Worm (Caenorhabditis elegans) whole organism, midembryonic: ENCODE data around the gene K09D9.14.

Source experiments
- T22C8.4 ChIP-seq: fragments of 200-800 bp; sonication (Bioruptor generic); IDR thresholded peaks from 2 replicates; pipeline ENCODE4 v1.3.6; 2022; ENCODE audit warnings: missing genetic modification characterization, missing compliant biosample characterization
- cog-1 ChIP-seq: sonication (generic microtip); optimal IDR thresholded peaks from 2 replicates; lab custom pipeline; 2016; ENCODE audit warnings: missing genetic modification characterization, missing compliant biosample characterization
- flt-1 ChIP-seq: fragments of 200-800 bp; sonication (Bioruptor generic); IDR thresholded peaks from 2 replicates; pipeline ENCODE4 v1.3.6; 2022; ENCODE audit warnings: missing genetic modification characterization, missing compliant biosample characterization
- klf-2 ChIP-seq: fragments of 200-800 bp; sonication (Bioruptor generic); conservative IDR thresholded peaks from 2 replicates; pipeline ENCODE4 v1.3.6; 2022; ENCODE audit warnings: missing genetic modification reagents, missing genetic modification characterization, missing compliant biosample characterization
- med-1 ChIP-seq: sonication (generic microtip); optimal IDR thresholded peaks from 2 replicates; lab custom pipeline; 2017; ENCODE audit warnings: missing genetic modification characterization, mild to moderate bottlenecking, missing compliant biosample characterization, antibody characterized with exemption, missing genetic modification reagents; ENCODE audit not compliant: insufficient read depth
- ref-1 ChIP-seq: fragments of 200-800 bp; sonication (Bioruptor generic); conservative IDR thresholded peaks from 2 replicates; pipeline ENCODE4 v1.3.6; 2022; ENCODE audit warnings: missing genetic modification reagents, missing genetic modification characterization, missing compliant biosample characterization
- tab-1 ChIP-seq: fragments of 200-800 bp; sonication (Bioruptor generic); IDR thresholded peaks from 2 replicates; pipeline ENCODE4 v1.3.6; 2022; ENCODE audit warnings: missing genetic modification characterization, missing compliant biosample characterization
- ztf-23 ChIP-seq: fragments of 200-800 bp; sonication (Bioruptor generic); IDR thresholded peaks from 2 replicates; pipeline ENCODE4 v1.3.6; 2022; ENCODE audit warnings: missing genetic modification reagents, missing genetic modification characterization, missing compliant biosample characterization
- ztf-29 ChIP-seq: fragments of 200-800 bp; sonication (Bioruptor generic); IDR thresholded peaks from 2 replicates; pipeline ENCODE4 v1.3.6; 2022; ENCODE audit warnings: missing genetic modification reagents, missing genetic modification characterization, missing compliant biosample characterization

The K09D9.14 gene

ce11 chrV:4010170-4010569, 11.5 kb downstream of the K09D9.14 start, which contains the start of gene srh-4:
Gene srh-4, plus strand, starts transcription at chrV:4010470.
- no peak for TF ChIP-seq ztf-23 (GFP tag; lab: Robert Waterston, UW)
- TF ChIP-seq ztf-29 (GFP tag; lab: Robert Waterston, UW), result no peak
- TF ChIP-seq flt-1 (GFP tag; lab: Robert Waterston, UW), result no peak
- no peak for TF ChIP-seq T22C8.4 (GFP tag; lab: Robert Waterston, UW)
- TF ChIP-seq ref-1, result no peak
- no peak for TF ChIP-seq tab-1
- no peak for TF ChIP-seq klf-2 (GFP tag; lab: Robert Waterston, UW)
- TF ChIP-seq cog-1 (tag; lab: Kevin White, UChicago), result no peak
- no peak for TF ChIP-seq med-1 (GFP tag; lab: Kevin White, UChicago)

DNA sequence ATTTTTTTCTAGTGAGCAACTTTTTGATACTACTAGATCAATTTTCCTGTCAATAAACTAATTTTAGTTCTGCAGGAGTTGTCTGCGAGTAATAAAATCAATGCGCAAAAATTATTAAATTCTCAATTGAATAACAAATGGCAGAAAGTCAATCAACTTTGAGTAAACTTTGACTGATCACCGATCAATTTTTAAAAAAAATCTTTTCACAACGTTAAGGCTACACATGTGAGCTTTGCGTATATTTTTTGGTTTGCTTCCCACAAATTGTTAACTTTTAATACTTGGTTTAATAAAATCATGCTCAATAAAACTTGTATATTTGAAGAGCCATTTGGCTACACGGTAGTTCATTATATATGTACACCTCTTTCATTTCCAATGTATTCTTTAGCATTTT, 13.7 kb downstream of the K09D9.14 start, which contains the start of gene srh-7:
Gene srh-7, plus strand, starts transcription at position 301 of the 400 bp plus-strand sequence.
- TF ChIP-seq tab-1, result no peak
- TF ChIP-seq flt-1 (GFP tag; lab: Robert Waterston, UW), result no peak
- no peak for TF ChIP-seq ztf-23 (GFP tag; lab: Robert Waterston, UW)
- no peak for TF ChIP-seq med-1 (GFP tag; lab: Kevin White, UChicago)
- TF ChIP-seq ztf-29 (GFP tag; lab: Robert Waterston, UW), result no peak
- no peak for TF ChIP-seq ref-1
- no peak for TF ChIP-seq cog-1 (tag; lab: Kevin White, UChicago)
- no peak for TF ChIP-seq klf-2 (GFP tag; lab: Robert Waterston, UW)
- TF ChIP-seq T22C8.4 (GFP tag; lab: Robert Waterston, UW), result no peak

DNA sequence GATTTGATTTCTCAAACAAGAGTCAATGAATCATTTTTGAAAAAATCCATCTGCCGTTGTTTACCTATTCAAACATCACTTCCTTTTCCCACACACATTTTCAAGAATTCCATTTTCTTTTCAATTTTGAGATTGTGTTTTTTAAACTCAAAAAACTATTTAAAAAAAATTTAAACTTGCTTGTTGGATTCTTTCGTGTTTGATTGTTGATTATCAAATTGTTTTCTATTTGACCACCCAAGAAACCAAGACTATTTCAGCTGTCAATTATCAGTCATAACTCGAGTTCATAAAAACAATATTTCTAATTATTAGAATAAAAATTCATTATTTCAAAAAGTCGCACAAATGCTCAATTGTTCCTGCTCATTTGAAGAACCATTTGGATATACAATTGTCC, 16.5 kb downstream of the K09D9.14 start, which contains the start of gene srh-8:
Gene srh-8, plus strand, starts transcription at position 301 of the 400 bp plus-strand sequence.
- TF ChIP-seq cog-1 (tag; lab: Kevin White, UChicago) (no peak), med-1 (GFP tag; lab: Kevin White, UChicago) (no peak), ztf-29 (GFP tag; lab: Robert Waterston, UW) (no peak), ztf-23 (GFP tag; lab: Robert Waterston, UW) (no peak), klf-2 (GFP tag; lab: Robert Waterston, UW) (no peak), flt-1 (GFP tag; lab: Robert Waterston, UW) (no peak), ref-1 (no peak), T22C8.4 (GFP tag; lab: Robert Waterston, UW) (no peak), tab-1 (no peak)

- TF ChIP-seq med-1 (GFP tag; lab: Kevin White, UChicago) (no peak), ref-1 (no peak)
Measured at ce11 chrV:4004577-4004976, 17.1 kb downstream of the K09D9.14 start.

ce11 chrV:3995838-3996237, 25.8 kb downstream of the K09D9.14 start, which contains the start of gene srx-62:
Gene srx-62, minus strand, starts transcription at chrV:3995938.
- TF ChIP-seq T22C8.4 (GFP tag; lab: Robert Waterston, UW) (no peak), klf-2 (GFP tag; lab: Robert Waterston, UW) (no peak)

- no peak for TF ChIP-seq klf-2 (GFP tag; lab: Robert Waterston, UW)
- TF ChIP-seq ztf-23 (GFP tag; lab: Robert Waterston, UW), result no peak
- no peak for TF ChIP-seq T22C8.4 (GFP tag; lab: Robert Waterston, UW)
- no peak for TF ChIP-seq cog-1 (tag; lab: Kevin White, UChicago)
- TF ChIP-seq flt-1 (GFP tag; lab: Robert Waterston, UW), result no peak
- TF ChIP-seq ref-1, result no peak
- no peak for TF ChIP-seq med-1 (GFP tag; lab: Kevin White, UChicago)
- TF ChIP-seq tab-1, result no peak
- no peak for TF ChIP-seq ztf-29 (GFP tag; lab: Robert Waterston, UW)
Measured at ce11 chrV:3994048-3994447, 27.6 kb downstream of the K09D9.14 start, which contains the start of gene K09D9.9. Gene K09D9.9, minus strand, starts transcription at chrV:3994148.

- no peak for TF ChIP-seq tab-1
- TF ChIP-seq cog-1 (tag; lab: Kevin White, UChicago), result no peak
- no peak for TF ChIP-seq med-1 (GFP tag; lab: Kevin White, UChicago)
- TF ChIP-seq ztf-23 (GFP tag; lab: Robert Waterston, UW), result no peak
- TF ChIP-seq ref-1, result no peak
- no peak for TF ChIP-seq klf-2 (GFP tag; lab: Robert Waterston, UW)
Measured at ce11 chrV:3992334-3992733, 29.3 kb downstream of the K09D9.14 start.

DNA sequence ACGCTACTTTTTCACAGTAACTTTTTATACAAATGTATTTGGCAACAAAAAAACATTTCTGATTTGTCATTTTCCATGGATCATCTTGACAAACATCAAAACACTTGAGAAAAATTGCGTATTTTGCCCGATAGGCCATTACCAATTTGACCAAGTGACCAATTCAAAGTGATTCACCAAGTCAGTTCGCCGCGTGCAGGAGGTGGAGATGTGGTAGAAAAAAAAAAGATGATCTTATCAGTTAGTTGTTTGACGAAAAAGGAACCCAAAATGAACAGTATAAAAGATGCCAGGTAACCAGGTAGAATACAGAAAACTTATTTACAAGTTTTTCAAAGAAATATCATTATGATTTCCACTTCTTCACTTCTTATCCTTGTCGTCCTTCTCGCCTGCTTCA, 32.6 kb downstream of the K09D9.14 start, which contains the start of gene nlp-27:
Gene nlp-27, plus strand, starts transcription at position 309 of the 400 bp plus-strand sequence.
- TF ChIP-seq klf-2 (GFP tag; lab: Robert Waterston, UW) (no peak), ztf-23 (GFP tag; lab: Robert Waterston, UW) (no peak)

DNA sequence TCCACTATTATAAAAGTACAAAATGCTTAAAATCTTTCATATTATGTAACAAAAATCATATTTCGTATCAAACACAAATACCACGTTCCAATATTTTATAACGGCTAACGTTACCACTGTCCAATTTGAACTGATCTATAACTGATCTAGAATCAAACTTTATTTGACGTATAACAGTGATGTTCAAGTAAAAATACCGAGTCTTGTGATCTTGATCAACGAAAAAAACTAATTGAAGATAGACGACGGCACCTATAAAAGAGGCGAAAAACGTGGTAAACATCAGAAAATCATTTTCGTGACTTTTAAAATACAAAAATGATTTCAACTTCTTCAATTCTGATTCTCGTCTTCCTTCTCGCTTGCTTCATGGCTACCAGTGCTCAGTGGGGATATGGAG, 34.1 kb downstream of the K09D9.14 start, which contains the start of gene nlp-28:
Gene nlp-28, plus strand, starts transcription at position 285 of the 400 bp plus-strand sequence.
- TF ChIP-seq cog-1 (tag; lab: Kevin White, UChicago) (no peak), ref-1 (no peak), flt-1 (GFP tag; lab: Robert Waterston, UW) (no peak)

DNA sequence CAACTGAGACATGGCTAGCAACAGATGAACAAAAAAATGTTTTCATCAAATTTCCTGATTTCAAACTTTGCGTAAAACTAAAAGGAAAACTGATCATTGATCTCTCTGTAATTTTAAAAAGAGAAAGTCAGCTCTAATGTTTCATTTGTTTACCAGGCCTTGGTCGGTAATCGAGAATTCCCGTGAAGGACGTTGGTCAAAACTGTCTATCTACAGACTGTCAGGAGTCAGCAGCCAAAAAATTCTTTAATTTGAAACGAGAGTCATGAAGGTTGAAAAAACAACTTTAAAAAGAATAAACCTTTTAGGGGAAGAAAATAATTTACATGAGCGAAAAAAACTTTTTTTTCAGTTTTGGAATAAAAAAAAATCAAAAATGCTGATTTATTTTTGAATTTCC, 36.6 kb downstream of the K09D9.14 start:
- TF ChIP-seq med-1 (GFP tag; lab: Kevin White, UChicago) (no peak), klf-2 (GFP tag; lab: Robert Waterston, UW) (no peak), cog-1 (tag; lab: Kevin White, UChicago) (no peak), ztf-29 (GFP tag; lab: Robert Waterston, UW) (no peak), ztf-23 (GFP tag; lab: Robert Waterston, UW) (no peak), ref-1 (no peak), flt-1 (GFP tag; lab: Robert Waterston, UW) (no peak), T22C8.4 (GFP tag; lab: Robert Waterston, UW) (no peak), tab-1 (no peak)
